Fruit fly (Drosophila melanogaster) whole organism, prepupa: ENCODE results near the gene Cnb.

Experiments
- Blimp-1 ChIP-seq: fragments of 200-800 bp; sonication (Bioruptor generic); optimal IDR thresholded peaks from 3 replicates; lab custom pipeline; 2017; ENCODE audit warnings: missing biosample characterization, missing genetic modification characterization, mild to moderate bottlenecking, moderate library complexity, missing genetic modification reagents
- CG4318 ChIP-seq: fragments of 200-800 bp; sonication (Bioruptor generic); optimal IDR thresholded peaks from 3 replicates; lab custom pipeline; 2017; ENCODE audit warnings: missing biosample characterization, mild to moderate bottlenecking, missing genetic modification characterization
- CG8319 ChIP-seq: fragments of 200-800 bp; sonication (Bioruptor generic); optimal IDR thresholded peaks from 3 replicates; lab custom pipeline; 2016; ENCODE audit warnings: missing biosample characterization, missing genetic modification characterization
- CG8632 ChIP-seq: fragments of 200-800 bp; sonication (Bioruptor generic); optimal IDR thresholded peaks from 3 replicates; lab custom pipeline; 2016; ENCODE audit warnings: missing biosample characterization, missing genetic modification characterization
- Eip78C ChIP-seq: fragments of 200-800 bp; sonication (Bioruptor generic); peaks from one replicate; lab custom pipeline; 2016; ENCODE audit warnings: missing biosample characterization, missing genetic modification characterization
- Ets21C ChIP-seq: fragments of 200-800 bp; sonication (Bioruptor generic); optimal IDR thresholded peaks from 3 replicates; lab custom pipeline; 2016; ENCODE audit warnings: missing biosample characterization, missing genetic modification characterization
- Ets96B ChIP-seq: fragments of 200-800 bp; optimal IDR thresholded peaks from 2 replicates; lab custom pipeline; 2019; ENCODE audit warnings: missing biosample characterization, mild to moderate bottlenecking, missing genetic modification characterization, moderate library complexity
- Smox ChIP-seq: fragments of 200-800 bp; sonication (Bioruptor generic); optimal IDR thresholded peaks from 3 replicates; lab custom pipeline; 2016; ENCODE audit warnings: missing biosample characterization, missing genetic modification characterization
- Sox14 ChIP-seq: fragments of 200-800 bp; sonication (Bioruptor generic); optimal IDR thresholded peaks from 3 replicates; lab custom pipeline; 2016; ENCODE audit warnings: missing biosample characterization, missing genetic modification characterization
- acj6 ChIP-seq: fragments of 200-800 bp; sonication (Bioruptor generic); optimal IDR thresholded peaks from 3 replicates; lab custom pipeline; 2016; ENCODE audit warnings: missing biosample characterization, missing genetic modification characterization
- fd59A ChIP-seq: fragments of 200-800 bp; sonication (Bioruptor generic); optimal IDR thresholded peaks from 2 replicates; lab custom pipeline; 2017; ENCODE audit warnings: missing biosample characterization, mild to moderate bottlenecking, missing genetic modification characterization, missing genetic modification reagents
- pdm3 ChIP-seq: fragments of 200-800 bp; sonication (Bioruptor generic); optimal IDR thresholded peaks from 3 replicates; lab custom pipeline; 2016; ENCODE audit warnings: missing biosample characterization, missing genetic modification characterization
- salr ChIP-seq, 2 experiments: fragments of 200-800 bp; sonication (Bioruptor generic); optimal IDR thresholded peaks; 3 replicates each; lab custom pipeline; 2016 to 2018; ENCODE audit warnings: missing biosample characterization in 2 of 2, missing genetic modification characterization in 2 of 2, mild to moderate bottlenecking in 1 of 2
- vri ChIP-seq: fragments of 200-800 bp; sonication (Bioruptor generic); optimal IDR thresholded peaks from 3 replicates; lab custom pipeline; 2016; ENCODE audit warnings: missing biosample characterization, mild to moderate bottlenecking, missing genetic modification characterization

- no peak for TF ChIP-seq CG8319 (GFP tag; lab: Kevin White, UChicago)
- no peak for TF ChIP-seq fd59A (GFP tag; lab: Kevin White, UChicago)
- TF ChIP-seq pdm3 (GFP tag; lab: Kevin White, UChicago), result no peak
- TF ChIP-seq salr (GFP tag; optimal IDR thresholded peaks at IDR 0.05; lab: Kevin White, UChicago), result no peak
- TF ChIP-seq Smox (GFP tag; lab: Kevin White, UChicago), result no peak
- TF ChIP-seq vri (GFP tag; lab: Kevin White, UChicago), result no peak
- no peak for TF ChIP-seq CG4318 (GFP tag; lab: Kevin White, UChicago)
- TF ChIP-seq acj6 (GFP tag; lab: Kevin White, UChicago), result no peak
- TF ChIP-seq Ets96B (tag; lab: Kevin White, UChicago), result no peak
- no peak for TF ChIP-seq Ets21C (GFP tag; lab: Kevin White, UChicago)
- no peak for TF ChIP-seq Sox14 (GFP tag; lab: Kevin White, UChicago)
- no peak for TF ChIP-seq CG8632 (GFP tag; lab: Kevin White, UChicago)
- no peak for TF ChIP-seq Blimp-1 (GFP tag; lab: Kevin White, UChicago)
- TF ChIP-seq Eip78C (GFP tag; lab: Kevin White, UChicago), result peak; percentile 82
These were observed 41.2 kb upstream of the Cnb start for dm6 chr3L:1906208-1906607.
